Worm (Caenorhabditis elegans): ENCODE results near the gene F43C1.7.
A peak's percentile ranks its signal among the peaks of the same experiment; 100 is the strongest.

DNA sequence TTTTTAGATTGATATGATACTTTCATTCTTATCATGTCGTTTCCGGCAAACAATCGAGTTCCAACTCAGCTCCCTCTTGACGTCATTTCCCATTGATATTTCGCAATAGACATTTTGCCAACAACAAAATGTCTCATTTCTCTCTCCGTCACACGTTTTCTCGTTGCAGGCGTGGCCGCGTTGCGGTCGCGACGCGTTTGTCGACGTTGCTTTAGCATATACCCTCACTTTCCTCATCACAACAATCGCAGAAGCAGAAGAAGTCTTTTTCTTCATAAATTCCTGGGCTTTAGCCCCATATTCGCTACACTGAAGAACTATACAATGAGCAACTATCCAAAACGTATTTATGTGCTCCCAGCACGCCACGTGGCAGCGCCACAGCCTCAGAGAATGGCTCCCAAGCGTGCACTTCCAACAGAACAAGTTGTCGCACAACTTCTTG lies 48.7 kb downstream of the F43C1.7 start, which contains the start of gene xbp-1:
- TF ChIP-seq lin-13 (tag; optimal IDR thresholded peaks at IDR 0.05) = peak; percentile 29
- TF ChIP-seq unc-62 (GFP tag; optimal IDR thresholded peaks at IDR 0.05) = peak; percentile 75
- TF ChIP-seq nhr-76 (tag; optimal IDR thresholded peaks at IDR 0.05) = no peak
- no peak for TF ChIP-seq snpc-4 (tag; optimal IDR thresholded peaks at IDR 0.05)
- no peak for TF ChIP-seq nhr-2 (tag; optimal IDR thresholded peaks at IDR 0.05)
- peak; percentile 10 for TF ChIP-seq zip-8 (tag; optimal IDR thresholded peaks at IDR 0.05)
- peak; percentile 59 for TF ChIP-seq ceh-39 (tag; optimal IDR thresholded peaks at IDR 0.05)
- TF ChIP-seq elt-3 (tag; optimal IDR thresholded peaks at IDR 0.05) = peak; percentile 20
- TF ChIP-seq lsy-2 (tag; optimal IDR thresholded peaks at IDR 0.05) = peak; percentile 77
- TF ChIP-seq unc-39 (tag; optimal IDR thresholded peaks at IDR 0.05) = no peak
- peak; percentile 73 for TF ChIP-seq nhr-237 (tag; optimal IDR thresholded peaks at IDR 0.05)
- TF ChIP-seq mab-5 (tag; optimal IDR thresholded peaks at IDR 0.05) = peak; percentile 8
